Worm (Caenorhabditis elegans) whole organism, late embryonic: ENCODE data around the gene C01G12.9.

ENCODE experiments used
- fkh-10 ChIP-seq: fragments of 150-350 bp; optimal IDR thresholded peaks from 2 replicates; lab custom pipeline; 2014; ENCODE audit warnings: missing biosample characterization, missing genetic modification reagents, missing genetic modification characterization
- hlh-13 ChIP-seq: fragments of 200-800 bp; sonication (Bioruptor generic); optimal IDR thresholded peaks from 2 replicates; lab custom pipeline; 2018; ENCODE audit warnings: mild to moderate bottlenecking, missing genetic modification characterization, missing compliant biosample characterization
- hlh-30 ChIP-seq: sonication (generic microtip); optimal IDR thresholded peaks from 2 replicates; lab custom pipeline; 2017; ENCODE audit warnings: antibody characterized with exemption, missing genetic modification characterization, missing compliant biosample characterization; ENCODE audit not compliant: insufficient read depth
- hlh-6 ChIP-seq: sonication (generic microtip); optimal IDR thresholded peaks from 2 replicates; lab custom pipeline; 2016; ENCODE audit warnings: missing genotype, missing genetic modification characterization, missing compliant biosample characterization
- nfya-1 ChIP-seq: sonication (generic microtip); optimal IDR thresholded peaks from 2 replicates; lab custom pipeline; 2017; ENCODE audit warnings: missing genetic modification characterization, mild to moderate bottlenecking, missing compliant biosample characterization, antibody characterized with exemption, moderate library complexity
- nhr-11 ChIP-seq: fragments of 150-350 bp; optimal IDR thresholded peaks from 2 replicates; lab custom pipeline; 2014; ENCODE audit warnings: missing biosample characterization, missing genetic modification characterization
- pha-4 ChIP-seq: fragments of 150-350 bp; optimal IDR thresholded peaks from 2 replicates; lab custom pipeline; 2018; ENCODE audit warnings: missing biosample characterization, missing genetic modification reagents, missing genetic modification characterization
- tbx-2 ChIP-seq: sonication (generic microtip); optimal IDR thresholded peaks from 2 replicates; lab custom pipeline; 2016; ENCODE audit warnings: missing genetic modification characterization, missing compliant biosample characterization
- unc-3 ChIP-seq, 2 experiments: fragments of 200-800 bp in 1 of 2; sonication (Bioruptor generic) in 1 of 2; sonication (generic microtip) in 1 of 2; conservative IDR thresholded peaks in 1 of 2; optimal IDR thresholded peaks in 1 of 2; 2 replicates each; pipeline versions ENCODE4 v1.3.6 to Lab custom; 2016 to 2022; ENCODE audit warnings: missing compliant biosample characterization in 2 of 2, missing genetic modification characterization in 2 of 2, missing genetic modification reagents in 1 of 2
- ztf-16 ChIP-seq: sonication (generic microtip); optimal IDR thresholded peaks from 2 replicates; lab custom pipeline; 2017; ENCODE audit warnings: missing genetic modification characterization, missing compliant biosample characterization

- TF ChIP-seq ztf-16 (tag; lab: Kevin White, UChicago) (no peak), fkh-10 (GFP tag; lab: Kevin White, UChicago) (no peak), pha-4 (tag; lab: Kevin White, UChicago) (no peak), hlh-30 (tag; lab: Kevin White, UChicago) (no peak), tbx-2 (tag; lab: Kevin White, UChicago) (no peak), unc-3 (GFP tag; conservative IDR thresholded peaks at IDR 0.05; lab: Robert Waterston, UW) (no peak), unc-3 (tag; optimal IDR thresholded peaks at IDR 0.05; lab: Kevin White, UChicago) (no peak), nhr-11 (tag; lab: Kevin White, UChicago) (no peak), hlh-13 (GFP tag; lab: Kevin White, UChicago) (no peak), nfya-1 (no peak), hlh-6 (tag; lab: Kevin White, UChicago) (no peak)
Measured at ce11 chrII:14567811-14568210, 11.0 kb upstream of the C01G12.9 start.
